Worm (Caenorhabditis elegans) whole organism, L2 larva: ENCODE data around the gene cyl-1.

Experiments used
- C34F6.9 ChIP-seq: fragments of 150-350 bp; optimal IDR thresholded peaks from 2 replicates; lab custom pipeline; 2014; ENCODE audit warnings: missing biosample characterization, missing genetic modification characterization
- F13H6.1 ChIP-seq: sonication (generic microtip); optimal IDR thresholded peaks from 2 replicates; lab custom pipeline; 2016; ENCODE audit warnings: missing genetic modification characterization, missing compliant biosample characterization
- R02D3.7 ChIP-seq: fragments of 150-350 bp; optimal IDR thresholded peaks from 2 replicates; lab custom pipeline; 2014; ENCODE audit warnings: missing biosample characterization, missing genetic modification characterization
- Y55F3AM.14 ChIP-seq: fragments of 200-800 bp; sonication (Bioruptor generic); optimal IDR thresholded peaks from 2 replicates; lab custom pipeline; 2018; ENCODE audit warnings: mild to moderate bottlenecking, missing genetic modification characterization, missing compliant biosample characterization
- ZK546.5 ChIP-seq: sonication (generic microtip); optimal IDR thresholded peaks from 2 replicates; lab custom pipeline; 2017; ENCODE audit warnings: missing biosample characterization, missing genetic modification characterization
- alr-1 ChIP-seq: fragments of 150-350 bp; optimal IDR thresholded peaks from 2 replicates; lab custom pipeline; 2014; ENCODE audit warnings: missing biosample characterization, missing genetic modification characterization
- blmp-1 ChIP-seq: sonication (generic microtip); optimal IDR thresholded peaks from 2 replicates; lab custom pipeline; 2017; ENCODE audit warnings: missing genetic modification characterization, mild to moderate bottlenecking, missing compliant biosample characterization, antibody characterized with exemption, moderate library complexity; ENCODE audit not compliant: insufficient read depth
- ceh-16 ChIP-seq: fragments of 150-350 bp; optimal IDR thresholded peaks from 2 replicates; lab custom pipeline; 2014; ENCODE audit warnings: missing biosample characterization, missing genetic modification characterization
- ceh-82 ChIP-seq: fragments of 150-350 bp; optimal IDR thresholded peaks from 2 replicates; lab custom pipeline; 2014; ENCODE audit warnings: missing biosample characterization, missing genetic modification characterization
- crh-2 ChIP-seq: sonication (generic microtip); optimal IDR thresholded peaks from 2 replicates; lab custom pipeline; 2017; ENCODE audit warnings: missing biosample characterization, missing genetic modification characterization
- dmd-4 ChIP-seq: sonication (generic microtip); optimal IDR thresholded peaks from 2 replicates; lab custom pipeline; 2017; ENCODE audit warnings: missing biosample characterization, missing genetic modification characterization
- egl-27 ChIP-seq: sonication (generic microtip); optimal IDR thresholded peaks from 3 replicates; lab custom pipeline; 2017; ENCODE audit warnings: missing biosample characterization, missing genetic modification reagents, missing genetic modification characterization
- elt-1 ChIP-seq: fragments of 150-350 bp; optimal IDR thresholded peaks from 2 replicates; lab custom pipeline; 2014; ENCODE audit warnings: missing biosample characterization, missing genetic modification characterization
- elt-3 ChIP-seq: sonication (generic microtip); optimal IDR thresholded peaks from 2 replicates; lab custom pipeline; 2017; ENCODE audit warnings: missing biosample characterization, missing genetic modification characterization
- lin-13 ChIP-seq: fragments of 150-350 bp; optimal IDR thresholded peaks from 2 replicates; lab custom pipeline; 2014; ENCODE audit warnings: missing biosample characterization, missing genetic modification reagents, missing genetic modification characterization
- lin-39 ChIP-seq: fragments of 150-350 bp; optimal IDR thresholded peaks from 2 replicates; lab custom pipeline; 2014; ENCODE audit warnings: missing biosample characterization, missing genetic modification reagents, missing genetic modification characterization
- mdl-1 ChIP-seq, 2 experiments: fragments of 150-350 bp in 1 of 2; sonication (generic microtip) in 1 of 2; optimal IDR thresholded peaks; 2 replicates each; lab custom pipeline; 2017; ENCODE audit warnings: missing biosample characterization in 2 of 2, missing genetic modification characterization in 2 of 2
- nhr-11 ChIP-seq: fragments of 150-350 bp; optimal IDR thresholded peaks from 2 replicates; lab custom pipeline; 2014; ENCODE audit warnings: missing biosample characterization, missing genetic modification characterization
- nhr-12 ChIP-seq: fragments of 150-350 bp; optimal IDR thresholded peaks from 2 replicates; lab custom pipeline; 2014; ENCODE audit warnings: missing biosample characterization, missing genetic modification characterization
- nhr-129 ChIP-seq: fragments of 150-350 bp; optimal IDR thresholded peaks from 2 replicates; lab custom pipeline; 2014; ENCODE audit warnings: missing biosample characterization, missing genetic modification characterization
- nhr-21 ChIP-seq: fragments of 150-350 bp; optimal IDR thresholded peaks from 2 replicates; lab custom pipeline; 2014; ENCODE audit warnings: missing biosample characterization, missing genetic modification characterization
- nhr-23 ChIP-seq: fragments of 150-350 bp; optimal IDR thresholded peaks from 2 replicates; lab custom pipeline; 2014; ENCODE audit warnings: missing biosample characterization, missing genetic modification reagents, missing genetic modification characterization
- nhr-237 ChIP-seq: fragments of 150-350 bp; optimal IDR thresholded peaks from 2 replicates; lab custom pipeline; 2014; ENCODE audit warnings: missing biosample characterization, missing genetic modification characterization
- nhr-25 ChIP-seq: fragments of 150-350 bp; sonication (generic microtip); optimal IDR thresholded peaks from 3 replicates; lab custom pipeline; 2014; ENCODE audit warnings: missing biosample characterization, missing genetic modification characterization
- nhr-77 ChIP-seq: fragments of 150-350 bp; optimal IDR thresholded peaks from 2 replicates; lab custom pipeline; 2014; ENCODE audit warnings: missing biosample characterization, missing genetic modification characterization
- peb-1 ChIP-seq: fragments of 150-350 bp; optimal IDR thresholded peaks from 2 replicates; lab custom pipeline; 2014; ENCODE audit warnings: missing biosample characterization, missing genetic modification characterization
- sem-4 ChIP-seq: fragments of 150-350 bp; optimal IDR thresholded peaks from 2 replicates; lab custom pipeline; 2014; ENCODE audit warnings: missing biosample characterization, missing genetic modification reagents, missing genetic modification characterization
- skn-1 ChIP-seq: sonication (generic microtip); optimal IDR thresholded peaks from 2 replicates; lab custom pipeline; 2017; ENCODE audit warnings: missing biosample characterization, missing genetic modification characterization
- snpc-4 ChIP-seq: fragments of 150-350 bp; optimal IDR thresholded peaks from 2 replicates; lab custom pipeline; 2014; ENCODE audit warnings: missing biosample characterization, missing genetic modification characterization
- unc-39 ChIP-seq: fragments of 150-350 bp; optimal IDR thresholded peaks from 2 replicates; lab custom pipeline; 2014; ENCODE audit warnings: missing biosample characterization, missing genetic modification characterization
- unc-55 ChIP-seq: fragments of 150-350 bp; sonication (generic microtip); optimal IDR thresholded peaks from 3 replicates; lab custom pipeline; 2014; ENCODE audit warnings: missing biosample characterization, missing genetic modification reagents, missing genetic modification characterization
- unc-62 ChIP-seq: fragments of 150-350 bp; optimal IDR thresholded peaks from 2 replicates; lab custom pipeline; 2014; ENCODE audit warnings: missing biosample characterization, missing genetic modification reagents, missing genetic modification characterization
- ztf-1 ChIP-seq: fragments of 200-800 bp; sonication (Bioruptor generic); conservative IDR thresholded peaks from 2 replicates; pipeline ENCODE4 v1.3.6; 2022; ENCODE audit warnings: missing genetic modification characterization, missing compliant biosample characterization
- ztf-4 ChIP-seq: fragments of 150-350 bp; optimal IDR thresholded peaks from 2 replicates; lab custom pipeline; 2014; ENCODE audit warnings: missing biosample characterization, missing genetic modification characterization

cyl-1 gene

DNA sequence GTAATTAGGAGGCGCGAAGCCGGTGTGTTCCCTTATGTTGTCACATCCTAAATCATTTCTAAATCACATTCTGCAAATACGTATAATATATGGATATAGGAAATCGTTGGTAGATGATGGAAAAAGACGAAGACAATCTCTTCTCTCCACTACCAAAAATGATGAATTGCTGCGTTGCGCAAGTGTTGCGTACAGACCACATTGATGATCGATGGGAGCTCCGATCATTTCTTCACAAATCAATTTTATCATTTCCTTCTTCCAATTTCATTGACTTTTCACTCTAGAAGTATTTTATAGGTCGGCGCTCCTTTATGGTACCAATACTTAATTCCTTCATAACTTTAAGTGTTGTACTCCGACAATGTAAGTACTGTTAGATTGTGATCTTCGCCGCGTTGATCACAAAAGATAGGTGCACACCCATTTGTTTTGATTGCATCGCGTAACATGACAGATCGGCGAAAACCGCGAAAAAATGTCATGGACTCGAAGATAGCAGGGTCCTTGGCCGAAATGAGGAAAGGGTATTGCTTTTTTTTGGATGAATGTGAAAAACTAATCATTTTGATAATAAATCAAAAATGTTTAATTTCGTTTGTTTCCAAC lies 43.9 kb downstream of the cyl-1 start:
- peak; percentile 24 for TF ChIP-seq elt-1 (tag; lab: Kevin White, UChicago)
- no peak for TF ChIP-seq unc-62 (GFP tag; lab: Kevin White, UChicago)
- TF ChIP-seq, all 48 proteins: peak for 1

DNA sequence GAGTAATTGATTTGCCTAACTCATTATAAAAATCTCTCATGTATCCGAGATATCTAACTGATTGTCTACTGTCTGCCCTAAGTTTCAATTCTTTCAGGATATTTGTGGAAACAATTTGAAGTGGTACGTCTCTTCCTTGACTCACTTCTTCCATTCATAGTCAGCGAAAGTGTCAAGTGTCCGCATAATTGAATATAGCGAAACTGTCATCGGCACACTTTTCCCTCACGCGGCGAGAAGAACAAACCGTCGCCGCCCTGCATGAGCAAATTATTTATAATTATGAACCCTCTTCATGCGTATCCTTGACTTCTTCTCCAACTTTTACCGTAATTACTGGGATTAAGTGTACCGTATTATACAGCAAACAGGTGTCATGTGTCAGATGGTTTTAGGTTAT lies 44.9 kb downstream of the cyl-1 start:
- TF ChIP-seq nhr-23 (tag; lab: Kevin White, UChicago) (no peak), egl-27 (tag; lab: Kevin White, UChicago) (no peak), ztf-4 (tag; lab: Kevin White, UChicago) (no peak), alr-1 (tag; lab: Kevin White, UChicago) (no peak), crh-2 (no peak), sem-4 (tag; lab: Kevin White, UChicago) (no peak), nhr-12 (tag; lab: Kevin White, UChicago) (no peak), nhr-129 (tag; lab: Kevin White, UChicago) (no peak), nhr-25 (no peak), nhr-237 (no peak), elt-1 (tag; lab: Kevin White, UChicago) (no peak), Y55F3AM.14 (no peak), unc-39 (tag; lab: Kevin White, UChicago) (no peak), nhr-11 (tag; lab: Kevin White, UChicago) (no peak), ceh-82 (tag; lab: Kevin White, UChicago) (no peak), nhr-21 (tag; lab: Kevin White, UChicago) (no peak), skn-1 (tag; lab: Kevin White, UChicago) (no peak), C34F6.9 (tag; lab: Kevin White, UChicago) (no peak), blmp-1 (tag; lab: Kevin White, UChicago) (no peak)

DNA sequence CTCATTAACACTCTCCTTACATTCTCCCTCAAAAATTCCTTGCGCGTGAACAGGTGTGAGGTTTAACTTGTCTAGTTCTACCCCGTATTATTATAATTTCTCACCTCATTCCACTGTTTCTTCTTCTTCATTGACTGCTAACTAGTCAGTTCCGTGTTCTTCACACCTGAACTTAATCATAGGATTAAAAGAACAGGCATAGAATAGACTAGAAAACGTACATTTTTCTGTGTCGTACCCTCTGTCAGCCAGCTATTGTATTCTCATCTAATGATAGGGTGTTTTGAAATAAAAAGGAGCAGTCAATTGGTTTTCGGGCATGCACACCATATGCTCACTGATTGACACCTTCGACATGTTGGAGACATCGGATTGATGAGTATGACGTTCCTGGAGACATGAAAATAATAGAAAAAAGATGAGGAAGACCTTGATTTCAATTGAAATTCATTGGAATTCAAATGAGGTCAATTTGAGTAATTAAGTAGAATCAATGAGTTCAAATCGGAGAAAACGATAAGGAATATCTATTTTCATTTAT lies 46.0 kb downstream of the cyl-1 start:
- TF ChIP-seq ztf-1 (GFP tag; lab: Robert Waterston, UW) (no peak), F13H6.1 (no peak), peb-1 (tag; lab: Kevin White, UChicago) (no peak), C34F6.9 (tag; lab: Kevin White, UChicago) (no peak), dmd-4 (no peak), nhr-77 (no peak), nhr-12 (tag; lab: Kevin White, UChicago) (no peak), mdl-1 (tag; optimal IDR thresholded peaks at IDR 0.05; lab: Kevin White, UChicago) (no peak), elt-3 (tag; lab: Kevin White, UChicago) (no peak), snpc-4 (no peak), lin-39 (tag; lab: Kevin White, UChicago) (no peak), nhr-25 (no peak), ZK546.5 (no peak), nhr-129 (tag; lab: Kevin White, UChicago) (no peak), ztf-4 (tag; lab: Kevin White, UChicago) (no peak), R02D3.7 (tag; lab: Kevin White, UChicago) (no peak), lin-13 (GFP tag; lab: Kevin White, UChicago) (no peak)
- TF ChIP-seq, all 48 proteins: peak for 0

DNA sequence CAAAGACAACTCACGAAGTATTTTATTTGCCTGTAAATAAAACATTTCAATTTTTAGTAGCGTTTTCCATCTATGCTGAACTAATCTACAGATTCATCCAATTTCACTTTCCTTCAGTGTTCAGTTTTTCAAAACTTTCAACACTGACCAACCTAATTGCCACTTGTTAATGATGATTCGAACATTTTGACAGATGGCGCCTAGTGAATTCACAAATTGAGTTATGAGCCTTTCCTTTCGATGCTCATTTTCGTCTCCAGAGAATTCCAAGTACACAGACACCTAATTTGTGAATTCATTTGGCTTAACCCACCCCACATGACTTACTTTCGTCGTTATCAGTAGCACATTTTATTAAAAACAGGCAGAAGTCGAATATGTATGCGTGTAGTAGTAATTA lies 46.7 kb downstream of the cyl-1 start:
- TF ChIP-seq unc-55 (GFP tag; lab: Kevin White, UChicago) (no peak), ceh-16 (tag; lab: Kevin White, UChicago) (no peak), ceh-82 (tag; lab: Kevin White, UChicago) (no peak)

DNA sequence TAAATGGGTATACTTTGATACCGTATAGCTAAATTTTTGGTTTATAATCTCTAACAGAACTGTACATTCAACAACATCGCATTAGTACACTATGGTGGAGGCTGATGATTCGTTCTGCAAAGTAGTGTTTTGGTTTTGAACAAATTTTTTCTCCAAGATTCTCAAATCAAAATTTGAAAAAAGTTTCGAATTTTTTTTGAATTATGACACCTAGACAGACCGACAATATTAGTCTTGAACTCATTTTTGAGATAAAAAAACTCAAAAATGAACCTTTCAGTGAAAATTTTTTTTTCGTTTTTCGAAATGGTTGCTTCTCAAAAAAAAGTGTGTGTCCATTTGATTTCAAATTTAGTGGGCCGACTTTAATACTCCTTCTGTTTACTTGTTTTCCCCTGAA lies 48.1 kb downstream of the cyl-1 start:
- TF ChIP-seq ztf-4 (tag; lab: Kevin White, UChicago) (no peak), ceh-16 (tag; lab: Kevin White, UChicago) (no peak)
